Worm (Caenorhabditis elegans) whole organism, mixed stage, embryonic: ENCODE data around the gene C15B12.9.

Experiments used
- ceh-39 ChIP-seq: fragments of 150-350 bp; optimal IDR thresholded peaks from 2 replicates; lab custom pipeline; 2014; ENCODE audit warnings: missing biosample characterization, missing genetic modification characterization
- ces-1 ChIP-seq: fragments of 150-350 bp; optimal IDR thresholded peaks from 2 replicates; lab custom pipeline; 2014; ENCODE audit warnings: missing biosample characterization, missing genetic modification reagents, missing genetic modification characterization
- lsy-2 ChIP-seq: fragments of 150-350 bp; optimal IDR thresholded peaks from 2 replicates; lab custom pipeline; 2014; ENCODE audit warnings: missing biosample characterization, missing genetic modification characterization
- nhr-12 ChIP-seq: fragments of 150-350 bp; optimal IDR thresholded peaks from 2 replicates; lab custom pipeline; 2014; ENCODE audit warnings: missing biosample characterization, missing genetic modification characterization
- nhr-237 ChIP-seq: fragments of 150-350 bp; optimal IDR thresholded peaks from 2 replicates; lab custom pipeline; 2014; ENCODE audit warnings: missing biosample characterization, missing genetic modification characterization
- nhr-76 ChIP-seq: sonication (generic microtip); optimal IDR thresholded peaks from 2 replicates; lab custom pipeline; 2017; ENCODE audit warnings: missing biosample characterization, missing genetic modification characterization
- pha-4 ChIP-seq: fragments of 150-350 bp; optimal IDR thresholded peaks from 2 replicates; lab custom pipeline; 2018; ENCODE audit warnings: missing biosample characterization, missing genetic modification reagents, missing genetic modification characterization
- tbx-8 ChIP-seq: fragments of 200-800 bp; sonication (Bioruptor generic); optimal IDR thresholded peaks from 2 replicates; lab custom pipeline; 2018; ENCODE audit warnings: mild to moderate bottlenecking, missing genetic modification characterization, moderate library complexity, missing compliant biosample characterization
- ztf-11 ChIP-seq: fragments of 150-350 bp; optimal IDR thresholded peaks from 2 replicates; lab custom pipeline; 2014; ENCODE audit warnings: missing biosample characterization, missing genetic modification characterization

DNA sequence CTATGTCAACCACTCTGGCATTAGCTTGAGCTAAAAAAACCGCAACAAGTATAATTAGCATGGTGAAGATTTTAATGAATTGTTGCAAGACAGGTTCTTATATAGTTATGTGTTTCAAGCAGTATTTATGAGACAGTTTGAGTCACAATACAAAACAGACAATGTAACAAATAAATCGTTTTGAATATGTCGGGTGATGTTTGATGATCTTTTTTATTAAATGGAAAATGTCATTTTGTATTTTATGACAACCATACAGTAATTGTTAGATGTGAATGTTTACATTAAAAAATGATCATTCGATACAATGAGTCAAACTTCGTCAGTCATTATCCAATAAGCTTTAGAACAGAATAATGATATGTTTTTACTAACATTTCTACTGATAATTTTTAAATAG lies 25.2 kb upstream of the C15B12.9 start, which contains the start of gene K10C2.7:
- TF ChIP-seq nhr-237 (tag; lab: Kevin White, UChicago): no peak
- no peak for TF ChIP-seq pha-4 (tag; lab: Kevin White, UChicago)
- TF ChIP-seq ztf-11 (tag; lab: Kevin White, UChicago): no peak
- TF ChIP-seq tbx-8 (GFP tag; lab: Kevin White, UChicago): no peak
- no peak for TF ChIP-seq nhr-12 (tag; lab: Kevin White, UChicago)
- TF ChIP-seq ceh-39 (tag; lab: Kevin White, UChicago): no peak
- TF ChIP-seq nhr-76 (tag; lab: Kevin White, UChicago): no peak
- no peak for TF ChIP-seq lsy-2
- TF ChIP-seq ces-1 (GFP tag; lab: Kevin White, UChicago): no peak
